Worm (Caenorhabditis elegans) whole organism, late embryonic: ENCODE data around the gene mrp-1.

ENCODE experiments used
- C08G9.2 ChIP-seq: sonication (generic microtip); optimal IDR thresholded peaks from 2 replicates; lab custom pipeline; 2016; ENCODE audit warnings: mild to moderate bottlenecking, missing genetic modification characterization, moderate library complexity, missing compliant biosample characterization
- C38D4.7 ChIP-seq: fragments of 200-800 bp; sonication (Bioruptor generic); optimal IDR thresholded peaks from 2 replicates; lab custom pipeline; 2018; ENCODE audit warnings: mild to moderate bottlenecking, missing genetic modification characterization, moderate library complexity, missing compliant biosample characterization
- F13H6.1 ChIP-seq: sonication (generic microtip); optimal IDR thresholded peaks from 2 replicates; lab custom pipeline; 2016; ENCODE audit warnings: missing genetic modification characterization, missing compliant biosample characterization
- T23F11.4 ChIP-seq: fragments of 200-800 bp; sonication (Bioruptor generic); optimal IDR thresholded peaks from 2 replicates; lab custom pipeline; 2018; ENCODE audit warnings: mild to moderate bottlenecking, missing genetic modification characterization, missing compliant biosample characterization
- Y22D7AL.16 ChIP-seq: sonication (generic microtip); optimal IDR thresholded peaks from 2 replicates; lab custom pipeline; 2016; ENCODE audit warnings: missing genetic modification characterization, missing compliant biosample characterization
- ama-1 ChIP-seq: fragments of 150-350 bp; optimal IDR thresholded peaks from 2 replicates; lab custom pipeline; 2014
- ceh-18 ChIP-seq: sonication (generic microtip); optimal IDR thresholded peaks from 2 replicates; lab custom pipeline; 2016; ENCODE audit warnings: missing genetic modification characterization, missing compliant biosample characterization
- ceh-19 ChIP-seq: fragments of 200-800 bp; sonication (Bioruptor generic); optimal IDR thresholded peaks from 2 replicates; lab custom pipeline; 2018; ENCODE audit warnings: mild to moderate bottlenecking, missing genetic modification characterization, missing compliant biosample characterization
- ceh-2 ChIP-seq: sonication (generic microtip); optimal IDR thresholded peaks from 2 replicates; lab custom pipeline; 2016; ENCODE audit warnings: missing genotype, missing genetic modification characterization, missing compliant biosample characterization
- ceh-30 ChIP-seq: fragments of 150-350 bp; optimal IDR thresholded peaks from 2 replicates; lab custom pipeline; 2014; ENCODE audit warnings: missing biosample characterization, missing genetic modification characterization
- ceh-31 ChIP-seq: sonication (generic microtip); optimal IDR thresholded peaks from 2 replicates; lab custom pipeline; 2016; ENCODE audit warnings: missing genetic modification characterization, missing compliant biosample characterization
- ceh-34 ChIP-seq: sonication (generic microtip); optimal IDR thresholded peaks from 2 replicates; lab custom pipeline; 2016; ENCODE audit warnings: mild to moderate bottlenecking, missing genetic modification characterization, missing compliant biosample characterization
- ceh-45 ChIP-seq: fragments of 200-800 bp; sonication (Bioruptor generic); IDR thresholded peaks from 2 replicates; pipeline ENCODE4 v1.3.6; 2022; ENCODE audit warnings: missing genetic modification reagents, missing genetic modification characterization, missing compliant biosample characterization
- ceh-6 ChIP-seq: fragments of 200-800 bp; sonication (Bioruptor generic); optimal IDR thresholded peaks from 2 replicates; lab custom pipeline; 2018; ENCODE audit warnings: mild to moderate bottlenecking, missing genetic modification characterization, missing compliant biosample characterization
- ceh-9 ChIP-seq: sonication (generic microtip); optimal IDR thresholded peaks from 2 replicates; lab custom pipeline; 2016; ENCODE audit warnings: mild to moderate bottlenecking, missing genetic modification characterization, inconsistent platforms, missing compliant biosample characterization
- che-1 ChIP-seq: sonication (generic microtip); optimal IDR thresholded peaks from 2 replicates; lab custom pipeline; 2016; ENCODE audit warnings: mild to moderate bottlenecking, missing genetic modification characterization, missing compliant biosample characterization
- dve-1 ChIP-seq: sonication (generic microtip); optimal IDR thresholded peaks from 2 replicates; lab custom pipeline; 2017; ENCODE audit warnings: antibody characterized with exemption, mild to moderate bottlenecking, missing genetic modification characterization, missing compliant biosample characterization
- elt-4 ChIP-seq: sonication (generic microtip); optimal IDR thresholded peaks from 2 replicates; lab custom pipeline; 2016; ENCODE audit warnings: missing genetic modification characterization, missing compliant biosample characterization
- ets-4 ChIP-seq: sonication (generic microtip); optimal IDR thresholded peaks from 2 replicates; lab custom pipeline; 2016; ENCODE audit warnings: missing genetic modification characterization, missing compliant biosample characterization
- eyg-1 ChIP-seq: sonication (generic microtip); optimal IDR thresholded peaks from 2 replicates; lab custom pipeline; 2016; ENCODE audit warnings: missing genotype, missing genetic modification characterization, missing compliant biosample characterization
- fax-1 ChIP-seq: sonication (generic microtip); optimal IDR thresholded peaks from 2 replicates; lab custom pipeline; 2016; ENCODE audit warnings: missing genotype, missing genetic modification characterization, missing compliant biosample characterization
- fkh-10 ChIP-seq: fragments of 150-350 bp; optimal IDR thresholded peaks from 2 replicates; lab custom pipeline; 2014; ENCODE audit warnings: missing biosample characterization, missing genetic modification reagents, missing genetic modification characterization
- fkh-6 ChIP-seq: sonication (generic microtip); optimal IDR thresholded peaks from 2 replicates; lab custom pipeline; 2016; ENCODE audit warnings: missing genetic modification characterization, missing compliant biosample characterization
- gmeb-2 ChIP-seq: sonication (generic microtip); optimal IDR thresholded peaks from 2 replicates; lab custom pipeline; 2016; ENCODE audit warnings: missing genetic modification characterization, inconsistent platforms, missing compliant biosample characterization
- hlh-13 ChIP-seq: fragments of 200-800 bp; sonication (Bioruptor generic); optimal IDR thresholded peaks from 2 replicates; lab custom pipeline; 2018; ENCODE audit warnings: mild to moderate bottlenecking, missing genetic modification characterization, missing compliant biosample characterization
- hlh-6 ChIP-seq: sonication (generic microtip); optimal IDR thresholded peaks from 2 replicates; lab custom pipeline; 2016; ENCODE audit warnings: missing genotype, missing genetic modification characterization, missing compliant biosample characterization
- lim-6 ChIP-seq: sonication (generic microtip); optimal IDR thresholded peaks from 2 replicates; lab custom pipeline; 2016; ENCODE audit warnings: missing genetic modification characterization, missing compliant biosample characterization
- mec-3 ChIP-seq: sonication (generic microtip); optimal IDR thresholded peaks from 2 replicates; lab custom pipeline; 2016; ENCODE audit warnings: borderline replicate concordance, missing genetic modification characterization, missing compliant biosample characterization
- nfya-1 ChIP-seq: sonication (generic microtip); optimal IDR thresholded peaks from 2 replicates; lab custom pipeline; 2017; ENCODE audit warnings: missing genetic modification characterization, mild to moderate bottlenecking, missing compliant biosample characterization, antibody characterized with exemption, moderate library complexity
- nhr-11 ChIP-seq: fragments of 150-350 bp; optimal IDR thresholded peaks from 2 replicates; lab custom pipeline; 2014; ENCODE audit warnings: missing biosample characterization, missing genetic modification characterization
- nhr-232 ChIP-seq: sonication (generic microtip); optimal IDR thresholded peaks from 2 replicates; lab custom pipeline; 2016; ENCODE audit warnings: missing genetic modification characterization, missing compliant biosample characterization
- npax-4 ChIP-seq: sonication (generic microtip); optimal IDR thresholded peaks from 2 replicates; lab custom pipeline; 2016; ENCODE audit warnings: missing genetic modification characterization, missing compliant biosample characterization
- pax-1 ChIP-seq: fragments of 150-350 bp; optimal IDR thresholded peaks from 2 replicates; lab custom pipeline; 2014; ENCODE audit warnings: missing biosample characterization, missing genetic modification characterization
- pha-2 ChIP-seq: sonication (generic microtip); optimal IDR thresholded peaks from 2 replicates; lab custom pipeline; 2017; ENCODE audit warnings: mild to moderate bottlenecking, missing genetic modification characterization, missing compliant biosample characterization
- pha-4 ChIP-seq: fragments of 150-350 bp; optimal IDR thresholded peaks from 2 replicates; lab custom pipeline; 2018; ENCODE audit warnings: missing biosample characterization, missing genetic modification reagents, missing genetic modification characterization
- pros-1 ChIP-seq: fragments of 150-350 bp; optimal IDR thresholded peaks from 2 replicates; lab custom pipeline; 2014; ENCODE audit warnings: missing biosample characterization, missing genetic modification reagents, missing genetic modification characterization
- ref-2 ChIP-seq: sonication (generic microtip); optimal IDR thresholded peaks from 2 replicates; lab custom pipeline; 2016; ENCODE audit warnings: missing genetic modification characterization, missing compliant biosample characterization
- rnt-1 ChIP-seq: sonication (generic microtip); optimal IDR thresholded peaks from 2 replicates; lab custom pipeline; 2016; ENCODE audit warnings: missing genetic modification characterization, missing compliant biosample characterization
- sox-2 ChIP-seq: fragments of 200-800 bp; sonication (Bioruptor generic); IDR thresholded peaks from 2 replicates; pipeline ENCODE4 v1.3.6; 2022; ENCODE audit warnings: missing genetic modification reagents, missing genetic modification characterization, missing compliant biosample characterization
- sox-4 ChIP-seq: sonication (generic microtip); optimal IDR thresholded peaks from 2 replicates; lab custom pipeline; 2017; ENCODE audit warnings: mild to moderate bottlenecking, missing genetic modification characterization, inconsistent platforms, missing compliant biosample characterization
- syd-9 ChIP-seq: sonication (generic microtip); optimal IDR thresholded peaks from 2 replicates; lab custom pipeline; 2016; ENCODE audit warnings: mild to moderate bottlenecking, missing genetic modification characterization, moderate library complexity, missing compliant biosample characterization
- tbx-2 ChIP-seq: sonication (generic microtip); optimal IDR thresholded peaks from 2 replicates; lab custom pipeline; 2016; ENCODE audit warnings: missing genetic modification characterization, missing compliant biosample characterization
- tbx-7 ChIP-seq: sonication (generic microtip); optimal IDR thresholded peaks from 2 replicates; lab custom pipeline; 2016; ENCODE audit warnings: missing genotype, missing genetic modification characterization, missing compliant biosample characterization
- unc-3 ChIP-seq, 2 experiments: fragments of 200-800 bp in 1 of 2; sonication (Bioruptor generic) in 1 of 2; sonication (generic microtip) in 1 of 2; conservative IDR thresholded peaks in 1 of 2; optimal IDR thresholded peaks in 1 of 2; 2 replicates each; pipeline versions ENCODE4 v1.3.6 to Lab custom; 2016 to 2022; ENCODE audit warnings: missing compliant biosample characterization in 2 of 2, missing genetic modification characterization in 2 of 2, missing genetic modification reagents in 1 of 2
- unc-55 ChIP-seq: sonication (generic microtip); optimal IDR thresholded peaks from 2 replicates; lab custom pipeline; 2017; ENCODE audit warnings: missing biosample characterization, missing genetic modification reagents, missing genetic modification characterization
- ztf-16 ChIP-seq: sonication (generic microtip); optimal IDR thresholded peaks from 2 replicates; lab custom pipeline; 2017; ENCODE audit warnings: missing genetic modification characterization, missing compliant biosample characterization

Gene mrp-1

DNA sequence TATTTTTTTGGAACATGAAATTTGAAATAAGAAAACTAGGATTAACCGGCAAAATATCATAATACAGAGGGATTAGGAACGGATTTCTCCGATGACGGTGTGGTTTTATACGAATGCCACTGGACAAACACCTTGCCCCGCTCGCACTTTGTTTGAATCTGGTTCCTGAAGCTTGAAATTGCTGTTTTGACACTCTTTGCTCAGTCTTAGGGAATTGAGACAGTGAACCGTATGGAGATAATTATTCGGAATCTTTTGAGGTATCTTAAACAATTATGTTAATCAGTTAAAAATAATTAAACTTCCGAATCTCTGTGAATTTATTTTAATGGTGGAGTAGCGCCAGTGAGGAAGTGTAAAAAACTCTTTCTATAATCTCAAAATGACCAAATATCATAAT, 11.8 kb upstream of the mrp-1 start, which contains the start of gene F13C5.3:
Gene F13C5.3, minus strand, starts transcription at position 101 of the 400 bp plus-strand sequence.
- no peak for TF ChIP-seq che-1 (tag; lab: Kevin White, UChicago)
- no peak for TF ChIP-seq unc-3 (GFP tag; conservative IDR thresholded peaks at IDR 0.05; lab: Robert Waterston, UW)
- TF ChIP-seq unc-3 (tag; optimal IDR thresholded peaks at IDR 0.05; lab: Kevin White, UChicago): no peak
- no peak for TF ChIP-seq fax-1 (tag; lab: Kevin White, UChicago)
- no peak for TF ChIP-seq hlh-6 (tag; lab: Kevin White, UChicago)
- no peak for TF ChIP-seq ceh-6 (GFP tag; lab: Kevin White, UChicago)
- no peak for TF ChIP-seq ceh-31 (tag; lab: Kevin White, UChicago)
- no peak for TF ChIP-seq ceh-18 (tag; lab: Kevin White, UChicago)
- no peak for TF ChIP-seq C38D4.7 (GFP tag; lab: Kevin White, UChicago)
- TF ChIP-seq elt-4 (tag; lab: Kevin White, UChicago): no peak
- no peak for TF ChIP-seq lim-6 (tag; lab: Kevin White, UChicago)
- no peak for TF ChIP-seq eyg-1
- TF ChIP-seq hlh-13 (GFP tag; lab: Kevin White, UChicago): no peak
- TF ChIP-seq nhr-11 (tag; lab: Kevin White, UChicago): no peak
- TF ChIP-seq ceh-34: no peak
- no peak for TF ChIP-seq tbx-2 (tag; lab: Kevin White, UChicago)
- TF ChIP-seq pha-4 (tag; lab: Kevin White, UChicago): no peak
- TF ChIP-seq, all 69 proteins: peak for 0

DNA sequence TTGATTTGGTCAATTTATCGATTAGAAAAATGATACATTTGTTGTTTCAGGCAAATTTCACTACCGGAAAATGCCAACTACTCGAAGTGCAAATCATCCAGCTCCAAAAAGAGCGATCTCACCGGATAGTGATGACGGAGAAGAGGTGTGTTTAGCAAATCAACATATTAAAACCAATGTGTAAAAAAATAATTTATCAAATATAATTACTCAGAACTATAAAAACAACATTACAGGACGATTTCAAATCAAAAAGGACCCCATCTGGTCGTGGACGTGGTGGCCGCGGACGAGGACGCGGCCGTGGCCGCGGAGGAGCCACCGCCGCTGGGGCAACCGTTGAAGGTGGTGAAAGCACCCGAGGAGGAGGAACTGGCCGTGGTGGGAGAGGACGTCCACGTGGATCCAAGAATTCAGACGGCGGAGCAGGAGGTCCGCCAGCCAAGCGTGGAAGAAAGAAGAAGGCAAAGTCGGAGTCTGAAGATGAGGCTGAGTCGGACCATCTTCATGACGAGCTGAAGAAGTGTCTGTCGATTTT, 6.3 kb upstream of the mrp-1 start, which contains the start of gene F13C5.2:
Gene F13C5.2, plus strand, starts transcription at position 51 of the 538 bp plus-strand sequence.
- TF ChIP-seq tbx-7 (tag; lab: Kevin White, UChicago): no peak
- no peak for TF ChIP-seq npax-4 (tag; lab: Kevin White, UChicago)
- no peak for TF ChIP-seq sox-4 (tag; lab: Kevin White, UChicago)
- TF ChIP-seq fax-1 (tag; lab: Kevin White, UChicago): no peak
- no peak for TF ChIP-seq pha-4 (tag; lab: Kevin White, UChicago)
- TF ChIP-seq dve-1: no peak
- TF ChIP-seq ama-1 (lab: Kevin White, UChicago): no peak
- TF ChIP-seq ceh-31 (tag; lab: Kevin White, UChicago): no peak
- no peak for TF ChIP-seq rnt-1 (tag; lab: Kevin White, UChicago)
- no peak for TF ChIP-seq ceh-30 (tag; lab: Kevin White, UChicago)
- no peak for TF ChIP-seq unc-3 (GFP tag; conservative IDR thresholded peaks at IDR 0.05; lab: Robert Waterston, UW)
- no peak for TF ChIP-seq unc-3 (tag; optimal IDR thresholded peaks at IDR 0.05; lab: Kevin White, UChicago)
- no peak for TF ChIP-seq lim-6 (tag; lab: Kevin White, UChicago)
- no peak for TF ChIP-seq gmeb-2 (tag; lab: Kevin White, UChicago)
- no peak for TF ChIP-seq ceh-45 (GFP tag; lab: Robert Waterston, UW)
- TF ChIP-seq fkh-10 (GFP tag; lab: Kevin White, UChicago): no peak
- TF ChIP-seq pha-2 (tag; lab: Kevin White, UChicago): no peak
- TF ChIP-seq ceh-9 (tag; lab: Kevin White, UChicago): no peak

DNA sequence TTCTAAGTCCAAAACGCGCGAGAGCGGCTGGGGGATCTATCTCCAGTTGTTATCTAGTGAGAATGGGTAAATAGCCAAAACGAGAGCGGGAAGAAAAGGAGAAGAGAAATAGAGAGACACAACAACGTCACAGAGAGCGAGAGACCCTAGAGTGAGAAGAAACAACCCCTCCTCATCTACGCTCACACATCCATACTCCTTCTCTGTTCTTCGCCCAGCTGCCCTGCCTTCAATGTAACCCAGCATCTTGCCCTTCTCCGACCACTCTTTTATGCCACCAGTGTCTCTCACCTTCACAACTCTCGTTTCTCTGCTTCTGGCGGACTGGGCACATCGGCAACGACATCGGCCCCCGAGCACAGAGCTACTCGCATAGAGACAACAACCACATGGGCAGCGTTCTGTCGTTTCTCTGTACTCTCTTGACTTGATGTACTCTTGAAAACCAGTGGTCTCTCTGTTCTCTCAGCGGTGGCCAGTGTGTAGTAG, 5.6 kb upstream of the mrp-1 start:
- peak; percentile 83 for TF ChIP-seq nfya-1 (tag; lab: Kevin White, UChicago)
- peak; percentile 27 for TF ChIP-seq pax-1 (tag; lab: Kevin White, UChicago)
- no peak for TF ChIP-seq nhr-232 (tag; lab: Kevin White, UChicago)
- peak; percentile 21 for TF ChIP-seq T23F11.4 (GFP tag; lab: Kevin White, UChicago)
- peak; percentile 39 for TF ChIP-seq fkh-6 (tag; lab: Kevin White, UChicago)
- peak; percentile 61 for TF ChIP-seq mec-3 (tag; lab: Kevin White, UChicago)
- TF ChIP-seq Y22D7AL.16 (tag; lab: Kevin White, UChicago): no peak
- TF ChIP-seq syd-9: peak; percentile 84
- TF ChIP-seq ceh-34: peak; percentile 97
- TF ChIP-seq ceh-9 (tag; lab: Kevin White, UChicago): no peak
- peak; percentile 7 for TF ChIP-seq hlh-13 (GFP tag; lab: Kevin White, UChicago)
- TF ChIP-seq tbx-7 (tag; lab: Kevin White, UChicago): peak; percentile 55
- TF ChIP-seq C08G9.2: peak; percentile 56
- peak; percentile 48 for TF ChIP-seq ztf-16 (tag; lab: Kevin White, UChicago)
- peak; percentile 87 for TF ChIP-seq ref-2
- no peak for TF ChIP-seq elt-4 (tag; lab: Kevin White, UChicago)
- TF ChIP-seq fax-1 (tag; lab: Kevin White, UChicago): peak; percentile 6
- peak; percentile 51 for TF ChIP-seq pha-2 (tag; lab: Kevin White, UChicago)
- TF ChIP-seq sox-4 (tag; lab: Kevin White, UChicago): peak; percentile 27
- peak; percentile 82 for TF ChIP-seq F13H6.1 (tag; lab: Kevin White, UChicago)
- peak; percentile 17 for TF ChIP-seq ceh-19
- TF ChIP-seq pros-1 (tag; lab: Kevin White, UChicago): peak; percentile 70
- TF ChIP-seq unc-55: peak; percentile 82
- no peak for TF ChIP-seq ets-4 (tag; lab: Kevin White, UChicago)
- TF ChIP-seq ceh-2: peak; percentile 47
- TF ChIP-seq sox-2 (GFP tag; lab: Robert Waterston, UW): no peak
- peak; percentile 92 for TF ChIP-seq rnt-1 (tag; lab: Kevin White, UChicago)
